Worm (Caenorhabditis elegans): Measurements from ENCODE around the gene ZK1240.9.

- no peak for TF ChIP-seq hlh-8 (tag; optimal IDR thresholded peaks at IDR 0.05)
- TF ChIP-seq ttx-3 (tag; optimal IDR thresholded peaks at IDR 0.05) = no peak
- no peak for TF ChIP-seq ceh-19 (GFP tag; optimal IDR thresholded peaks at IDR 0.05)
- no peak for TF ChIP-seq ztf-16 (tag; optimal IDR thresholded peaks at IDR 0.05)
- no peak for TF ChIP-seq fkh-10 (GFP tag; optimal IDR thresholded peaks at IDR 0.05)
- TF ChIP-seq mec-3 (tag; optimal IDR thresholded peaks at IDR 0.05; ENCODE audit: borderline replicate concordance) = no peak
- TF ChIP-seq lim-6 (tag; optimal IDR thresholded peaks at IDR 0.05) = no peak
- TF ChIP-seq nfya-1 (tag; optimal IDR thresholded peaks at IDR 0.05) = no peak
- no peak for TF ChIP-seq rnt-1 (tag; optimal IDR thresholded peaks at IDR 0.05)
- TF ChIP-seq sox-4 (tag; optimal IDR thresholded peaks at IDR 0.05) = no peak
- no peak for TF ChIP-seq ceh-18 (tag; optimal IDR thresholded peaks at IDR 0.05)
These were observed 45.7 kb downstream of the ZK1240.9 start, which contains the start of gene F43C11.11 for ce11 chrII:2363673-2364072.

Measured in whole organism, late embryonic.